Worm (Caenorhabditis elegans) whole organism, dauer: Measurements from ENCODE around the gene txt-19.

Experiments
- unc-62 ChIP-seq: sonication (generic microtip); optimal IDR thresholded peaks from 2 replicates; lab custom pipeline; 2017; ENCODE audit warnings: missing biosample characterization, missing genetic modification reagents, missing genetic modification characterization

The txt-19 gene

DNA sequence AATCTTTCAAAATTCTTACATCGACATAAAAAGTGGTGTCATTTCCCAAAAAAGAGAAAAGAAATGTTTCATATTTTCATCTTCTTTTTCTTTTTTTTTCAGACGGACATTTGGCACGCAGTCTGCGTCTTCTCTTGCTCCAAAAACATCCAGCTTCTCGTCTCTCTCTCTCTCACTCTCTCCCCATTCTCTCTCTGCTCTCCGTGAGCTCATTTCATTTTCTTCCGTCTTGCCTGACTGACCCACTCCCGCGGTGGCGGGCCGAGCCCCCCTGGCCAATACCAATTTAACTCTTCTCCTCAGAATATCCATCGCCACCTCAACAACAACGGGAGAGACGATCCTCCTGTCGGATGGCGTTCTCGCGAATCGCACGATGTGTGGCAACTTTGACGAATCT is at the start of gene txt-19:
TSS of gene txt-19 (plus strand) at position 304 of the 400 bp plus-strand sequence.
- no peak for TF ChIP-seq unc-62 (GFP tag; lab: Kevin White, UChicago)

DNA sequence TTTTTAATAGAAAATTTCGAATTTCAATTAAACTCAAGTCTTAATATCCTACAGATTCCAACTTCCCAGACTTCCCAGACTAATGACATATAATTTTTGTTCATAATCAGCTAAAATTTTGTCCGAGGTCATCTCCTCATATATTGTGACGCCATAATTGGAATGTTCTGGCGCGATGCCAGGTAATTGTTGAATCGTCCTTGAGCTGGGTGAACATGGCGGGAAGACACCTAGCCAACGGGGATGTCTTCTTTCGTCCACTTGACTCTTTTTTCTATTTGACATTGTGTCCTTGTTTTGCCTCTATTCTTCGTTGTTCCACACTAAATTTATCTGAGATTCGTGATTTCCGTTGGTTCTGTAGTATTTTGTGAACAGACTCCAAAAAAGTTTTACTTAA is 48.9 kb upstream of the txt-19 start:
- TF ChIP-seq unc-62 (GFP tag; lab: Kevin White, UChicago), result no peak

DNA sequence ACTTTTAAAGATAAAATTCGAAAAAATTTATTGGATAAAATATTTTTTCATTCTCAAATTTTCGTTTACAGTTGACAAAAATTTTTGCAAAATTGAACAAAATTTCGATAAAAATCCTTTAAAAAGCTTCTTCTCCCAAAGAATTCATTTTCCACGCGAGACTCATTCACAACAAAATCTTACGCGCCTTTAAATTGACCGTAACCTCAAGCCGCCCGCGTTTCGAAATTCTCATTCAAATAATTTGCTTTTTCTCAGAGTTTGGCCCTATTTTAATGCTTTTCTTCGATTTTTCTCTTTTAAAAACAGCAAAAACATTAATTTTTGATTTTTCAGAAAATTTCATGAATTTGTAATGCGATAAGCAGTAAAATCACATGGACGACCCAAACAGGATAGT is 40.1 kb upstream of the txt-19 start, which contains the start of gene F07C6.4:
TSS of gene F07C6.4 (plus strand) at position 330 of the 400 bp plus-strand sequence.
- no peak for TF ChIP-seq unc-62 (GFP tag; lab: Kevin White, UChicago)

DNA sequence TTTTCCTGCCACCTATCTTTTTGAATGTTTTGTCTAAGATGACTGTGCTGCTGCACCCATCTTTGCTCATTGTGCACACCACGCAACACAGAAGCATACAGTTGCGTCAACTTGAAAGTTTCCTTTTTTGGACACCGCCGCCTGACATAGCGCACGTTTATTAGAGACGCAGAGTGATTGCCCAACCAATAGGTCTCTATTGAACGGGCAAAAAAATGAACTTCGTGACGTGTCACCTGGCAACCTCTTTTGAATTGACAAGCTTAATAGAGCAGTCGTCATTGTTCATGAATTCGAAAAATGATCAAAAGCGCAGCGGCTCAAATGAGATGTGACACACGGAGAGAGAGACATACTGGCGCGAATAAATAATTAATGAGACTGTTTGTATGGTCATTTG is 34.1 kb upstream of the txt-19 start:
- TF ChIP-seq unc-62 (GFP tag; lab: Kevin White, UChicago), result no peak

DNA sequence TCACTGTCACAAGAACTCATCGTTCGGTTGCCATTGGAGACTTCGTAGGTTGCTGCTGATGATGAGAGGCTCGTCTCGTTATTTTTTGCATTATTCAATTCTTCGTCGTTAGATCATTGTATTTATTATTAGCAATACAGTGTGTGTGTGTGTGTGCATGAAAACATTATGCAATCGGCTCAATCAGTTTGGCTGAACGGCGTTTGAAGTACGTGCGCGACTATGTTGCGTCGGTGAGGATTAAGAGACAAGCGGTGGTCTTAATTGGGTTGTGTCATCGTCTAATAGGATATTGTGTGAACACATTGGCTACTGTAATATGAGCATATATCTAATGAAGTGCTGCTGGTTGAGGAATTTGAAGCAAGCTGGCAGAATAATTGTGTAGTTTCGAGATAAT is 31.9 kb upstream of the txt-19 start:
- TF ChIP-seq unc-62 (GFP tag; lab: Kevin White, UChicago), result no peak

DNA sequence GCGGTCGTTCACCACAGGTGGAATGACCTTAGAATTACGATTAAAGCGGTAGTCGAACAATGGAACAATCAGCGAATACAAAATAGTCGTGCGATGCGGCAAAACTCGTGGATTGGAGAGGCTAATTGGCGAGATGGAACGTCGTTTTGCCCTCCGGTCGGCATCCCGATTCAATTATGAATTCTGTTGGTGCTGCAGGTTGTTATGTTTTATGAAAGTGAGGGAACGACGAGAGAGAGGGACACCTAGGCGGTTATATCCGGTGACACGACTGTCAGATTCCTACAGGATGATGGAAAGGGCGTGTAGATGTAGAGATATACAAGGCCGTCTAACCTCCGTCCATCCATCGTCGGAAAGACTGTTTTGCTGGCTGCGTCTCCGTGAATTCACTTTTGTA is 29.1 kb upstream of the txt-19 start:
- no peak for TF ChIP-seq unc-62 (GFP tag; lab: Kevin White, UChicago)

DNA sequence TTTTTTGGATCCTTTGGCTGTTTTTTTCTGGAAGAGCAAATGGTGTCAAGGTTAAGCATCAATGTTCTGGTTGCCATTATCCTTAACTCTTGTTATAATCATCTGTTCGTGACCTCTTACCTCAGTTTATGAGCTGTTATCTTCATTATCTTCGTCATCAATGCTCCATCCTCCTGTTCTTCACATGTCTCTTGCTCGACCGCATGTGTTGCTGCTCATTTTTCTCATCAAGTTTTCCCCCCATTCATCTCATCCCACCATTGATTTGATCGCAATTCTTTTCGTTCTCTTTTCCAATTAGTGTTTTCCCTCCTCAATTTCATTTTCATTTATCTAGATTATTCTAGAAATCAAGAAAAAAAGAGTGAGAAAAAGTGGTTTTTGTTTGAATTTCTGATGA is 28.2 kb upstream of the txt-19 start:
- TF ChIP-seq unc-62 (GFP tag; lab: Kevin White, UChicago), result no peak

DNA sequence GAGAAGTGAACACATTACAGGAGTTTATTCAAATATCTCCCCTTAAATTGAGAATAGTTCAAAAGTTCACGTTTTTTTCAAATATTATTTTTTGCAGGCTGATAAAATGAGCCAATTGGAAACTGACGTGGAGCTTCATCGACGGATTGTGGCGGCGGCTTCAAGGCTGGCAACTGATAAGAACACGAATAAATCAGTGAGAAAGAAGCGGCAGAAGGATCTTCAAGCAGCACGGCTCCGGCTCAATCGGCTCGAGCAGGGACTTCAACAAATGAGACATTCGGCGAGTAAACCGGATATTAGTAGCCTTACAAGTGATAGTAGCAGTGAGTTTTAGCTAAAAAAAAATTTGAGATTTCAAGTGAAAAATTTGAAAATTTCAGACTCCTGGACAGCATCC is 20.4 kb upstream of the txt-19 start, which contains the start of gene M02B1.4:
TSS of gene M02B1.4 (minus strand) at position 9 of the 400 bp plus-strand sequence.
- TF ChIP-seq unc-62 (GFP tag; lab: Kevin White, UChicago), result no peak

DNA sequence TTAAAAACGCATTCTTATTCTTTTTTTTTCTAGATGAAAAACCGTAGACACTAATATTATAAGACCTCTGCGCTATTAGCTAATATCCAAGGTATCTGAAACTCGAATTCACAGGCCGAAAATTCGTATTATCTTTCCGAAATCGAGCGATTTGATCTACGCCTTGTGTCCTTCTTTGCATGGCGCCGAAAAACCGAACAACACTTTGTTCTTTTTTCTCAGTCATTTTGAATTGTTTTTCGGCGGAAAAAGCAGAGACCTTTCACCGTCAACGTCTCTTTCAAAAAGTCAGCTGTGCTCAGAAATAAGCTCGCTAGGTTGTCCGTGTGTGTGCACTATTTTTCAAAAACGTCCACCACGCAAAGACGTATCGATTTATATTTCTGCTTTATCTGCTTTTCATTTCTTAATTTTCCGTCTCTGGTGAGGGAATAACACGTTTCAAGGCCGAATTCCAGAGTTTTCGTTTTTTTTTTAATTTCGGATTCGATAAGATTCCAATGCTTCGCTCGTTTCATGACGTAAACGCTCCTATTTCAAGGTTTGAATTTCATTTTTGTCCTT is 14.8 kb upstream of the txt-19 start:
- no peak for TF ChIP-seq unc-62 (GFP tag; lab: Kevin White, UChicago)

DNA sequence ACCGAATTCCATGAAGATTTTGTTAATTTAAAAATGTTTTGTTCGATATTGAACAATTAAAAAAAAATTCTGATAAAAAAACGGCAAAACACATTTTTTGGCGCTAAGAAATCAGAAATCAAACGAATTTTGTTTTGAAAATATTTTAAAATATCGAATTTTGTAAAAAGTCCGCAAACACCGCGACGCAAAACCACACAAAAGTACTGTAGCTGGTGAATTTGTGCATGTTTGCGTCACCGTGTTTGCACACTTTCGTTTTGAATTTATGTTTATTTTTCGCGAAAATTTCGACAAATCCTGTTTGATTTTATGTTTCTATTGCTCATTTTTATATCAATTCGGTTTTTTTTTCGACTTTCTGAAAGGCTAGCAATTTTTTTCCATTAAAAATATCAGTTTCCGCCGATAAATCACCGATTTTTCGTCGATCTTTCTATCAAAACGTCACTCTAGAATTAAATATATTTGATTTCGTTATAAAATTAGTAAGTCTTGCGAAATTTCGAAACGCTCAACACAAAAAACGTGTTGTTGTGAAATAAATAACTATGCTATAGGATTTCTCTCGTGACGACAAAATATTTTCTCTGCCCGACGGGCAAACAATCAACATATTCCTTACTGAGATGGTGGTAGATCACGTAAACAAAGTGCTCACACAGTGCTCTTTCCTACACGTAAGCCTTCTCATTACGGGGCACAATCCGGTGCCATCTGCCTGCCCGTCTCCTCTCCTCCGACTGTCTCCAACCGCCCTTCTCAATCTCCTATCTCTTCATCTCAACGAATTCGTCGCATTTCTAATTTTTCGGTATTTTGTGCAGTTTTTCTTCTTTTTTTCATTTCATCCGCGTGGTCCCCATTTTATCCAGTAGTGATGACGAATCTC is 13.8 kb upstream of the txt-19 start:
- no peak for TF ChIP-seq unc-62 (GFP tag; lab: Kevin White, UChicago)

DNA sequence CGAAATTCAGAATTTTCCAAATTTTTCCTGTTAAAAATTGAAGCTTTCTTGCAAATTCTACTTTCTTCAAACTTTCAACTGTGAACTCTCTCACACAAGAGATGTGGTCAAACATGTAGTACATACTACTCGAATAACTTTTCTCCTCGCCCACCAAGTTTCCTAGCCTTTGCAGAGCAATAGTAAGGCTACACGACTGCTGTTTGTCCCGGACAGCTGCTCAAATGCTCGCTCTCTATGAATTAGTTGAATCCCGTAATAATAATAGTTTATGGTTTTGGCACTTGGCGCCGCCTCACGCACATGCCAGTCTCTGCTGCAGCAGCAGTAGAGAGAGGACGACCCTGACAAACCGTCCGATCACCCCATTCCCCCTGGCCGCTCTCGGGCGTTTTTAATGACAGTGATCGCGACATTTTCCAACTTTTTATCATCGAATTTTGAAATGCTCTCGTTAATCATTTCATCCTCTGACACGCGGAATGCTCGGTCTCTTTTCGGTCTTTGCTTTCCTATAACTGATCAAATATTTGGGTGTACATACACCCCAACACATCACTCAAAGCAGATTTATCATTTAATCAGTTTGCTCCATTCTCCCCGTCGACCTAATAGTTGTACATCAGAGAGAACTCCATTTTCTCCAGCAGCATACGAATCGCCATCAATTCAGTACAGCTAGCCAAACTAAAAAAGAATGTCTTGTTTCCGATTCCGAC is 11.8 kb upstream of the txt-19 start:
- no peak for TF ChIP-seq unc-62 (GFP tag; lab: Kevin White, UChicago)

DNA sequence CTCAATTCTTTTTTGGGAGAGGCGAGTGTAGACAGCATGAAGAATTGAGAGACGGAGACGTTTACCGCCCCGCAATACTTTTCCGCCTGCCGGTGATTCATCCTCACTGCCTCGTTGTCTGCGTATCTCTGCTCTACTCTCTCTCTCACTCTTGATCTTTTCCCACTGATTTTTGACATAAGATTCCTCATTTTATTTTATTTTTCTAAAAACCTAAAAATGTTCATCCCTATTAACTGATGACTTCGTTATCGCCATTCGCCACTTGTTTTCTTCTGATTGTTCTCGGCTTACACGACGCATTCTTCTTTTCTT is 11.3 kb upstream of the txt-19 start:
- TF ChIP-seq unc-62 (GFP tag; lab: Kevin White, UChicago), result no peak

DNA sequence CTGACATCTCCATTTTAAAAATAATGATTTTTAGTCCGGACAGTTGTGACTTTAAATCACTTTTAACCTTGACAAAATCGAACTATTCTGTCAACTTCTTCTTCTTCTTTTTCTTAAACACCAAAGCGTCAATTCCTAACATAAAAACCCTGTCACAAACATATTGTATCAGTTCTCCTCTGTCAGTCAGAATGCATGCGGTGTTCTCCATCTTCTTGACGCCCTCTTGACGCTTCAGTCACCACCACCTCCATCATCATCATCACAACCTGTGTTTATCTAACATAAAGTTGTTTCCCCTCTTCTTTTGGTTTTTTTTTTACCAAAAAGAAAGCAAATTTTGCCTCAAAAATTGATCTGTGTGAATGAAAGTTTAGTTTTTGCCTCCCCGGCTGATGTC is 10.3 kb upstream of the txt-19 start:
- TF ChIP-seq unc-62 (GFP tag; lab: Kevin White, UChicago), result no peak

DNA sequence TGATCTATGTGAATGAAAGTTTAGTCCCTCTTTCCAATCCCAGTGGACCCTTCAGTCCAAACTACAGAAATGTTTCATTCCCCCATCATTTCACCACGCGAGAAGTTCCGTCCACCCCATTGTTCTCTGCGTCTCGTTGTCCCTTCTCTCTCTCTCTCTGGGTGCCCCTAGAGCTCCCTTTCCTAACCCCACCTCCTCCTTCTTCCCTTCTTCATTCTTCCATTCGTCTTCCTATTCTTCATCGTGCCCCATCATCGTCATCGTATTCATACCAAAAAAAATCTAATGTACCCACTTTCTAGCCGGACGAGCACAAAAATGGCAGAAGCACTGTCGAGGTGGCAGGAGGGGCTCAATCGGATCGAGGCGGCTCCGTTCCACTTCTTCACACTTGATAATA is 9.5 kb upstream of the txt-19 start, which contains the start of gene M02B1.3:
TSS of gene M02B1.3 (plus strand) at position 301 of the 400 bp plus-strand sequence.
- TF ChIP-seq unc-62 (GFP tag; lab: Kevin White, UChicago), result no peak

DNA sequence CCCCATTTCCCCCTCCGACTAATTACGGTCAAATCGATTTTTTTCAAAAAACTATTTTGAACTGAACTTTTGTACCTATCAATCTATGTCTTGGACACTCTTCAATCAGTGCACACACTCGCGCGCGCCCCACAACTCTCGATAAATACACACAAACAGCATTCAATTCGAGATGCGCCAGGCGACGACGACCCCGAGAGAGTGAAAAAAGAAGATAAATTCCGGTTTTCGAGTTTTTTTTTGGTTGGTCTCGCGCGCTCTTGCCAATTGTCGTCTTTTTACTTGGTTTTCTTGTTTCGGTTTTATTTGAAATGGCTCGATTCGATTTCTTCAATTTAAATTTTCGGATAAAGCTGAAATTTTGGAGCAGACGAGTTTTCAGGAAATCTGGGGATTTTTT is 5.4 kb upstream of the txt-19 start:
- no peak for TF ChIP-seq unc-62 (GFP tag; lab: Kevin White, UChicago)

DNA sequence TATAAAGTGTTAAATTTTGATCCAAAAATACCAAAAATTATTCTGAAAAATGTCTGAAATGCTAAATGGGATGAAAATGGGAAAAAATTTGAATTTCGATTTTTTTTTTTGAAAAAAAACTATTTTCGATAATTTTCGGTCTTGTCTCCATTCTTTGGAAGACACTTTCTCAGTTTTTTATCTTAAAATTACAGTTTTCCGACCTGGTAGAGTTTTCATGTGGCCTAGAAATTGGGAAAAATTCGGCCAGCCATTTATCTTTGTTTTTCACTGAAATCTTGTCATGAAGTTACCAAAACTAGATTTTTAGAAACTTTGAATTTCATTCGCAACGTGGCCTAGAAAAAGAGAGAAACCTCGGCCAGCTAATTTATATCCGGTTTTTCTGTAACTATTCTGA is 4.8 kb upstream of the txt-19 start:
- no peak for TF ChIP-seq unc-62 (GFP tag; lab: Kevin White, UChicago)
